Fruit fly (Drosophila melanogaster) whole organism, prepupa: ENCODE data around the gene CG15262.

ENCODE experiments used
- CG16779 ChIP-seq: fragments of 200-800 bp; sonication (Bioruptor generic); optimal IDR thresholded peaks from 3 replicates; lab custom pipeline; 2017; ENCODE audit warnings: missing biosample characterization, mild to moderate bottlenecking, missing genetic modification characterization
- CG4318 ChIP-seq: fragments of 200-800 bp; sonication (Bioruptor generic); optimal IDR thresholded peaks from 3 replicates; lab custom pipeline; 2017; ENCODE audit warnings: missing biosample characterization, mild to moderate bottlenecking, missing genetic modification characterization

DNA sequence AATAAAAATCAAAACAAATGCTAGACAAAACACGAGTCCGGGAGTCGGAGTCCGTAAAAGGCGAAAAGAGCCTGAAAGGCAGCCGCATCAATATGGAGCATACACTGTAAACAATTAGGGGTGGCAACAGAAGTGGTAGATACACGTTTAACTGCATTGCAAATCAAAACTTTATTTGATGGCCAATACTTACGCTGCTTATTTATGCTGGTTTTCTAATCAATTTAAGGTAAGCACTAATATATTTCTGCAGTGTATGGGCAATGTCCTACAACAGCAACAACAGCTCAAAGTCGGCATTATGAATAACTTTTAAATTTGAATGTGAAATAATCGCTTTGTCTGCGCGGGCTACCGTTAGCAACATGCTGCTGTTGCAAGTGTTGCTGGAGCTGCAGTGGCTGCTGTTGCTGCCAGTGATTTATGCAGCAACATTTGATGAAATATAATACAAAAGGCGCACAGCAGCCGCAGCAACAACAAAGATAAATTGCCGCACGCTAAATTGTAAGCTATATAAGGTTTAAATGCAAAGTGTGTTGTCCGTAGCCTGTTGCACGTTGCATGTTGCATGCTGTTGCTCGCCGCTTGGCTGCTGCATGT, 24.0 kb upstream of the CG15262 start:
- TF ChIP-seq CG16779 (no peak), CG4318 (GFP tag; lab: Kevin White, UChicago) (no peak)
